Fruit fly (Drosophila melanogaster): ENCODE measurements around the gene Prp40.

Gene Prp40

DNA sequence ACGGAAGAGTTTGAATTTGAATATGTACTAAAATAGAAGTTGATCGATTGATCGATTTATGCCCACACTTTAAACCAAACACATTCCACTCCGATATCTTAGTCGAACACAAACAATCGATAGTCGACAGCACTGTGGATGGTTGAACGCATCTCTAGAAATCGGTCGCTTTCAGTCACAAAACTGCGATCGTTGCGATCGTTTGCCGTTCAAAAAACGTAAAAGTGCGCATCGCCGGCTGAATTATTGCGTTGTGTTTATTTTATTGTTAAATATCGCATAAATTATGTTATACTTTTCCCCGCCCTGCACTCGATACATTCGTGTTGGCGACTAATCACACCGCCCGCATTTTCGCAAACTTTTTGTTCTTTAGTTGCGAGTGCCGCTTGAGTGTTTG is 23.9 kb upstream of the Prp40 start, which contains the start of gene Ccdc85 (continued):
- no peak for TF ChIP-seq CG14050 (GFP tag; IDR thresholded peaks at IDR 0.05)
- peak; percentile 28 for TF ChIP-seq Fer1 (GFP tag; optimal IDR thresholded peaks at IDR 0.05)
- TF ChIP-seq pzg (GFP tag; optimal IDR thresholded peaks at IDR 0.05): peak; percentile 80
- no peak for TF ChIP-seq Xrp1 (GFP tag; IDR thresholded peaks at IDR 0.05)
- no peak for TF ChIP-seq seq (GFP tag; IDR thresholded peaks at IDR 0.05)
- peak; percentile 90 for TF ChIP-seq unc-4 (GFP tag; IDR thresholded peaks at IDR 0.05; ENCODE audit: partially characterized antibody)
- TF ChIP-seq Vsx1 (GFP tag; optimal IDR thresholded peaks at IDR 0.05): no peak
- TF ChIP-seq tx (GFP tag; optimal IDR thresholded peaks at IDR 0.05): no peak
- no peak for TF ChIP-seq fu2 (GFP tag; optimal IDR thresholded peaks at IDR 0.05)
- peak; percentile 15 for TF ChIP-seq BtbVII (GFP tag; optimal IDR thresholded peaks at IDR 0.05)
- no peak for TF ChIP-seq CG15696 (tag; optimal IDR thresholded peaks at IDR 0.05)
- TF ChIP-seq Dad (GFP tag; optimal IDR thresholded peaks at IDR 0.05): no peak
- peak; percentile 78 for TF ChIP-seq sens (GFP tag)
- no peak for TF ChIP-seq peb (GFP tag; IDR thresholded peaks at IDR 0.05)
- peak; percentile 36; the same call in 1 of the 2 replicates for TF ChIP-seq MBD-R2 (GFP tag; IDR thresholded peaks at IDR 0.05)
- peak; percentile 76 for TF ChIP-seq CG1603 (tag; optimal IDR thresholded peaks at IDR 0.05)
- no peak for TF ChIP-seq Gsc (GFP tag; IDR thresholded peaks at IDR 0.05)
- TF ChIP-seq YL-1 (GFP tag; optimal IDR thresholded peaks at IDR 0.05): peak; percentile 28
- no peak for TF ChIP-seq CG12299 (tag; optimal IDR thresholded peaks at IDR 0.05)
- TF ChIP-seq jumu (GFP tag; optimal IDR thresholded peaks at IDR 0.05): peak; percentile 18
- TF ChIP-seq bcd (GFP tag; optimal IDR thresholded peaks at IDR 0.05): no peak
- peak; percentile 5 for TF ChIP-seq CG34376 (GFP tag; optimal IDR thresholded peaks at IDR 0.05)
- 0 out of 3 replicates have a peak, but pooled peaks have one; percentile 18 for TF ChIP-seq sr (GFP tag; IDR thresholded peaks at IDR 0.05)
- no peak for TF ChIP-seq CG7745 (tag; optimal IDR thresholded peaks at IDR 0.05)
- TF ChIP-seq CG4820 (GFP tag; optimal IDR thresholded peaks at IDR 0.05): no peak
- no peak for TF ChIP-seq CG10654 (GFP tag; optimal IDR thresholded peaks at IDR 0.05)
- peak; percentile 76 for TF ChIP-seq ci (GFP tag; IDR thresholded peaks at IDR 0.05)
- no peak for TF ChIP-seq Kr (GFP tag; optimal IDR thresholded peaks at IDR 0.05)
- peak; percentile 95 for TF ChIP-seq Sry-δ (GFP tag; optimal IDR thresholded peaks at IDR 0.05)
- peak; percentile 89 for TF ChIP-seq knrl (GFP tag; IDR thresholded peaks at IDR 0.05; ENCODE audit: partially characterized antibody)
- peak; percentile 19; the same call in 1 of the 2 replicates for TF ChIP-seq Rfx (GFP tag; IDR thresholded peaks at IDR 0.05)
- TF ChIP-seq zfh2 (GFP tag; optimal IDR thresholded peaks at IDR 0.05): no peak
- no peak for TF ChIP-seq ind (GFP tag; optimal IDR thresholded peaks at IDR 0.05)
- TF ChIP-seq lilli (GFP tag; optimal IDR thresholded peaks at IDR 0.05): peak; percentile 22
- no peak for TF ChIP-seq CG18011 (GFP tag; optimal IDR thresholded peaks at IDR 0.05)
- no peak for TF ChIP-seq CG11247 (GFP tag; IDR thresholded peaks at IDR 0.05)
- TF ChIP-seq CG9876 (GFP tag; optimal IDR thresholded peaks at IDR 0.05): no peak
- TF ChIP-seq CG6854 (GFP tag; optimal IDR thresholded peaks at IDR 0.05): no peak
- TF ChIP-seq CG9797 (GFP tag; optimal IDR thresholded peaks at IDR 0.05): peak; percentile 37
- no peak for TF ChIP-seq gcm2 (GFP tag; optimal IDR thresholded peaks at IDR 0.05)
- TF ChIP-seq rib (GFP tag; IDR thresholded peaks at IDR 0.05): no peak
- TF ChIP-seq mirr (GFP tag; optimal IDR thresholded peaks at IDR 0.05): no peak
- TF ChIP-seq gfzf (GFP tag; optimal IDR thresholded peaks at IDR 0.05): peak; percentile 24
- TF ChIP-seq chn (GFP tag; optimal IDR thresholded peaks at IDR 0.05): no peak
- no peak for TF ChIP-seq CG43689 (GFP tag; IDR thresholded peaks at IDR 0.05)
- TF ChIP-seq Scr (GFP tag; IDR thresholded peaks at IDR 0.05; ENCODE audit: partially characterized antibody): peak; percentile 92
- no peak for TF ChIP-seq Hey (tag; optimal IDR thresholded peaks at IDR 0.05)
- TF ChIP-seq CG9817 (tag; optimal IDR thresholded peaks at IDR 0.05): no peak
- TF ChIP-seq CG8290 (GFP tag; optimal IDR thresholded peaks at IDR 0.05): peak; percentile 40
- no peak for TF ChIP-seq CG8290 (tag; optimal IDR thresholded peaks at IDR 0.05)
- no peak for TF ChIP-seq HHEX (GFP tag; optimal IDR thresholded peaks at IDR 0.05)
- peak; percentile 7 for TF ChIP-seq CG33557 (GFP tag; optimal IDR thresholded peaks at IDR 0.05)
